Fruit fly (Drosophila melanogaster) ovary, adult (tissue): ENCODE data around the gene Polr3F.

ENCODE experiments used
- CG17801 ChIP-seq: fragments of 200-800 bp; optimal IDR thresholded peaks from 2 replicates; lab custom pipeline; 2019; ENCODE audit warnings: missing biosample characterization, mild to moderate bottlenecking, missing genetic modification characterization, moderate library complexity; ENCODE audit not compliant: partially characterized antibody

Polr3F gene

DNA sequence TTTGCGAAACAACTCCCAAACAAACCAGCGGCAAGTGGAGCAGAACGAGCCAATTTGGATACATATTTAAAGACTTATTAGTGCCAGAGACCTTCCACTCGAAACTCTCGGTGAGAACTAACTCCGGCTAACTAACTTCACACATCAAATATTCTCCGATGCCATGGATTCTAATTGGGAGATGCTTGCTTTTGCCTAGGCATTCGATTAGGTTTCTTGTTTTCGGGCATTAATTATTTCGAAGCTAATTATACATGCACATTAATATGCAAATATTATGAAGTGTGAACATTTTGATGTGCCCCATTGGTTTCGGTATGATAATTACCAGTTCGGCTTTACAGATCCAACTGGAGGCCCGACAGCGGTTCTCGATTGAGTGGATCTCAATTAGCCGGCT is 25.0 kb downstream of the Polr3F start, which contains the start of gene CG5386:
CG5386 (minus strand) TSS at position 101 of the 400 bp plus-strand sequence.
- TF ChIP-seq CG17801 (GFP tag; lab: Kevin White, UChicago): no peak

DNA sequence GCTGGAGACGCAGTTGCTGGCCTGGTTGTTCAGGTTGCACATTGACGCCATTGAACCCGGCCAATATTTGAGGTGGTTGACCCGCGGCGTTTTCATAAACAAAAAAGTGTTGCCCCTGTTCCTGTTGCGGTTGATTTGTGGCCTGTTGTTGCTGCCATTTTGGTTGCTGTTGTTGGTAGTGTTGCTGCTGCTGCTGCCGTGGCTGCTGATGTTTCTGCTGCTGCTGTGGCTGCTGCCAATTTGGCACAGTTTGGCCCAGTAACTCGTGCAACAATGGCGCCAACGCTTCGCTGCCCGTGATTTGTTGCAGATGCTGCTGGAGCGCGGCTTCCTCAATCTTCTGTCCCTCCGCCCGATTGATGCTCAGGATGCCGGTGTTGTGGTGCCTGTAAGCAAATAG is 25.5 kb downstream of the Polr3F start:
- TF ChIP-seq CG17801 (GFP tag; lab: Kevin White, UChicago): no peak

DNA sequence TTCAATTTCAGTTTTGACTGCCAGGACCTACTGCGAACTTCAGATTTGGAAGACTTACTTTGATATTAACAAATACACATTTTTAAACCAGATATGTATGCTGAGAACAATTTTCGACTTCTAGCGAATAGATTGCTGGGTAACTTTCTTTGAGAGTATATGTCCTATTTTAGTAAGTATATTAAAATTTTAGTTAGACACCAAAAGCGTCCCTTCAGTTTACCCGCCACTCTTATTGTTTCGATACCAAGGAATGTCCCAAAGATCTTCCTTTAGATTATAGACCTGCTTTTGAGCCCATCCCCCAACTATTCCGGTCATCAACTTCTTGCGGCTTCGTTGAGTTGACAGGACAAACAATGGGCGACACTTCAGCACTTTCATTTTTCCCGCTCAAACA is 27.0 kb downstream of the Polr3F start, which contains the start of gene CG5388:
CG5388 (minus strand) TSS at position 101 of the 400 bp plus-strand sequence.
- TF ChIP-seq CG17801 (GFP tag; lab: Kevin White, UChicago): no peak

DNA sequence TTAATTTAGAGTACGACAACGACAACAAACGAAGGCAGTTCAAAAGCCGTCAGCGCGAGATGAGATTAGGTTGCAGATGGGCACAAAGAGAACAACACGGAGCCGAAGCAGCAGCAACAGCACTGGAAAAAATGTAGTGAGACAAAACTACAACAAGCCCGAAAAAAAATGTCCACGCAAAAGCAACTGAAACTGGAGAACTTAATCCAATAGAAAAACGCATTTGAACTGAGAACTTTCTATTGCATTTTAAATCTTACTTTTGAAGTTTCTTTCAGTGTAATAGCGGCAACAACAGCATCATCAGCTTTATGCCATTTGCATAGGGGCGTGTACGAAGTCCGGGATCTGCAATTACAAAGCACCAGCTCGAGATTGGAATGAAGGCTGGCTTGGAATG is 27.7 kb downstream of the Polr3F start:
- TF ChIP-seq CG17801 (GFP tag; lab: Kevin White, UChicago): no peak

DNA sequence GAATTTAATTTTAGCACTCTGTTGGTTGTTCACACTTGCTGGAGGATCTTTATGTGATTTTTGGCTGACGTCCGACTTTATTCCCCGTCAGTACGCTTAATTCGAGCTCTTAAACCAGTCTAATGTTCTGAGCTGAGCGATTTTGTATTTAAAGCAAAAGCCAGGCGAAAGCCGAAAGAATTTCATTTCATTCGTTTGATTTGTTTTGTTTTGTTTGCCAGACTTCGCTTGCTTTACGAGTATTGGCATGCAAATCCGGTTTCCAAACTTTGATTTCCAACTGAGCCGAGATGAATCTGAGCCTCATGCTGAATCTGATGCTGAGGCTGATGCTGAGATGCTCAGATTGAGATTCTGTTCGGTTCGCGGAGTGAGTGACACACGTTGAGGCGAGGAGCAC is 33.1 kb downstream of the Polr3F start, which contains the start of gene CG5391:
CG5391 (minus strand) TSS at position 101 of the 400 bp plus-strand sequence.
- TF ChIP-seq CG17801 (GFP tag; lab: Kevin White, UChicago): no peak

DNA sequence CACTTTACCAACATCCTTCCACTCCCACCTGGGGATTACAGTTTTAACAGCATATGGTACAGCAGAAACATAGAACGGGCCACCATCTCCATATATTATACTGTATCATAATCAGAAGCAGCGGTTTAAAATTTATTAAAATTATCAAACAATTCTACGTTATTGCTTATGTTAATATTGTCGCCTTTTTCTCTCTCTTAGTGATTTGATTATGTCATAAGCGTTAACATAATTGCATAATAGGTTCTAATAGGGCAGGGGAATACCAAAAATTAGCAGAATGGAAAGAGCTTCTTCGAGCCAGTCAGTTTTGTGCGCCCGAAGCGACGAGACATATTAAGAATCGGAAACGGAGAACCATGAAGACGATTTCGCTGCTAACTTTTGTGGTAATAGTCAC is 35.5 kb downstream of the Polr3F start, which contains the start of gene CG13862:
CG13862 (plus strand) TSS at position 301 of the 400 bp plus-strand sequence.
- no peak for TF ChIP-seq CG17801 (GFP tag; lab: Kevin White, UChicago)

DNA sequence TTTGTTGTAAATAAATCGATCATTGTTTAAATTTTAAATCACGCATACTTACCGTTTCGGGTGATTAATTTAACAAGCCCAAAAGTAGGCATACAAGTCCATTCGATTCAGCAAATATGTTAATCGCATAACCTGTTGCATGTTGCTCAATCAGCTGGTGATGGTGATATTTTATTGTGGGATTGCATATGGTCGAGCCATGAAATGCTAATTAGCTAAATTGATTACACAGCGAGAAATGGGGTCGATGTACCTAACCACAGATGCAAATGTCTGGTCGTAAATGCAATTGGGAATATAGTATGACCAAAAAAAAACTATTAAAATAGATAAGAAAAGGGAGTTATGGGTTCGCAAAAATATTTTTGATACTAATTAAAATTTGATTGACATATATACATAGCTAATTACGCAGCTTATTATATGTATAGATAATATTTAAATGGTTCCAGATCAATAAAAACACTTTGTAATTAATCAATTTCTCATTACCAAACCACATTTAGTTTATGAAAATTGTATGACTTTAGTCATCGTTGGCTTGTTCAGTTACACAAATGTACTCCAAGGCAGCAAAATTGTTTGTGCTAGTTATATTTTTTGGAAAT is 36.6 kb downstream of the Polr3F start, which contains the start of gene CG33721:
CG33721 (plus strand) TSS at position 558 of the 608 bp plus-strand sequence.
- TF ChIP-seq CG17801 (GFP tag; lab: Kevin White, UChicago): no peak

DNA sequence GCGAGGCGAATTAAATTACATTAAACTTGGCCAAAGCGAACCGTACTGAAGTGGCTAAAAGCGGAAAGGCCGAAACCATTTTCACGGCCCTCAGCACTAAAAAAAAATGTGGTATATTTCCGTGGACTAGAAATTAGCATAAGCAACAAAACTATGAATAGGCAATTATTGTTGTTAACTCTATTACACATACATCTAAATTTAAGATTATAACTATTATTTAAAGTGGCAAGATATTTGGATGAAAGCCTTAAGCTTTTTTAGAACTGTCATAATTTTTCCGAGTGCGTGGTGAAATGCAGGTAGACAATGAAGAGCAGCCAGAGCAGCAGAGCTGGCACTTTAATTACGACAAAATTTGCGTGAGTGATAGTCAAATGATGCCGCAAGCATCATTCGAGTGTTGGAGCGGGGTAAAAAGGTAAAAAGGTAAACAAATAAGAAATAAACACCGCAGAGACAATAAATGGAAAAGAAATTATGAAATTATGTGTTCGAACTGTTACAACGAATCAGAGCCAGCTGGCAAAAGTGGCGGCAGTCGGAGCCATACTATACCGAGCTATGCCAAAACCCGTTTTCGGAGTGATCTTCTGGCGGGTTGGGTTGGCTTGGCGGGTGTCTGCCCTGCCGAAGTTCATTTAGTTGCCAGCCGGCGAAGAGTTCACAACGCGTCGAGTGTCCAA is 38.4 kb downstream of the Polr3F start, which contains the start of gene CG7080:
CG7080 (plus strand) TSS at position 636 of the 686 bp plus-strand sequence.
- no peak for TF ChIP-seq CG17801 (GFP tag; lab: Kevin White, UChicago)

DNA sequence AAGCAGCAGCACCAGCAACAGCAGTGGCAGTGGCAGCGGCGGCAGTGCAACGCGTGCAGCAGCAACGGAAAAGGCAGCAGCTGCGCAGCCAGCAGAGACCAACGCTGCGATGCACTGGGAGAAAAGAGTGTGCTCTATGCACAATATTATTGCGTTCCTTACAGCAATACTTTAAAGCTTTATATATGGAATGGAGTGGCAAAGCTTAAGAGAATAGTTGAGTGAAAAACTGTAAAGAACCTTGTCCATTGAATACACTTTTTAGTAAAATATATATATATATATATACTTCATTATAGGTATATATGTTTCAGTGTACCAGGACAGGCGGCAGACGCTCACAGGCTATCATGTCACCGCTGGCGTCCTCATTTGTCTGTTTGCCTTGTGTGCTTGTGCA is 42.4 kb downstream of the Polr3F start:
- no peak for TF ChIP-seq CG17801 (GFP tag; lab: Kevin White, UChicago)

DNA sequence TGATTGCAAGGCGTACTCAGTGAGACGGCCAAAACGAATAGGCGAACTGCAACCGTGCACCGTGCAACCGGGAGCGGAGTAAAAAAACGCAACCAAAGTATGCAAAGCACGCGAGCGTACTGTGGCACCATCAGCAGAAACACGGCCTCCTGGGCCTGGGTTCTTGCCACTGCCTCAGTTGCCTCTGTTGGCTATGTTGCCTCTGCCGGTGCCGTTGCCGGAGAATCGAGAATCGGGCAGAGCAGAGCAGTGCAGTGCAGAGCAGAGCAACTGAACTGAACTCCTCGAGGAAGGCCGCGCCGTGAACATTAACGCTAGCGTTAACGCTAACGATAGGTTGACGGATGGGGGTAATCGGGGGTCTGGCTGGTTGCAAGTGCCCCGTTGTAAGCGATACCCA is 43.2 kb downstream of the Polr3F start, which contains the start of gene CG34377:
CG34377 (minus strand) TSS at position 101 of the 400 bp plus-strand sequence.
- TF ChIP-seq CG17801 (GFP tag; lab: Kevin White, UChicago): no peak
